Fruit fly (Drosophila melanogaster) whole organism, prepupa: ENCODE measurements around the gene RpL36.

Experiments
- CG11294 ChIP-seq: fragments of 200-800 bp; sonication (Bioruptor generic); IDR thresholded peaks from 2 replicates; pipeline ENCODE4 v1.3.6; 2022; ENCODE audit warnings: missing biosample characterization, missing genetic modification characterization
- CG4318 ChIP-seq: fragments of 200-800 bp; sonication (Bioruptor generic); optimal IDR thresholded peaks from 3 replicates; lab custom pipeline; 2017; ENCODE audit warnings: missing biosample characterization, mild to moderate bottlenecking, missing genetic modification characterization
- CG6163 ChIP-seq: fragments of 200-800 bp; sonication (Bioruptor generic); IDR thresholded peaks from 3 replicates; pipeline ENCODE4 v1.3.6; 2022; ENCODE audit warnings: missing biosample characterization, missing genetic modification characterization
- CG6808 ChIP-seq: fragments of 200-800 bp; sonication (Bioruptor generic); optimal IDR thresholded peaks from 3 replicates; lab custom pipeline; 2017; ENCODE audit warnings: missing biosample characterization, missing genetic modification characterization, mild to moderate bottlenecking, moderate library complexity, missing genetic modification reagents
- CG6854 ChIP-seq: fragments of 200-800 bp; sonication (Bioruptor generic); optimal IDR thresholded peaks from 2 replicates; lab custom pipeline; 2017; ENCODE audit warnings: missing biosample characterization, mild to moderate bottlenecking, missing genetic modification characterization
- Eip78C ChIP-seq: fragments of 200-800 bp; sonication (Bioruptor generic); peaks from one replicate; lab custom pipeline; 2016; ENCODE audit warnings: missing biosample characterization, missing genetic modification characterization
- Lpt ChIP-seq: fragments of 200-800 bp; sonication (Bioruptor generic); optimal IDR thresholded peaks from 3 replicates; lab custom pipeline; 2016; ENCODE audit warnings: missing biosample characterization, missing genetic modification characterization
- OdsH ChIP-seq: fragments of 200-800 bp; sonication (Bioruptor generic); optimal IDR thresholded peaks from 3 replicates; lab custom pipeline; 2016; ENCODE audit warnings: missing biosample characterization, missing genetic modification characterization
- Sox15 ChIP-seq: fragments of 200-800 bp; sonication (Bioruptor generic); optimal IDR thresholded peaks from 3 replicates; lab custom pipeline; 2016; ENCODE audit warnings: missing biosample characterization, missing genetic modification characterization
- fd59A ChIP-seq: fragments of 200-800 bp; sonication (Bioruptor generic); optimal IDR thresholded peaks from 2 replicates; lab custom pipeline; 2017; ENCODE audit warnings: missing biosample characterization, mild to moderate bottlenecking, missing genetic modification characterization, missing genetic modification reagents
- svp ChIP-seq: fragments of 200-800 bp; sonication (Bioruptor generic); peaks from one replicate; lab custom pipeline; 2016; ENCODE audit warnings: missing biosample characterization, missing genetic modification characterization

dm6 chrX:592588-593288, 36.5 kb downstream of the RpL36 start:
- TF ChIP-seq Eip78C (GFP tag; lab: Kevin White, UChicago): no peak
- TF ChIP-seq fd59A (GFP tag; lab: Kevin White, UChicago): no peak
- no peak for TF ChIP-seq CG4318 (GFP tag; lab: Kevin White, UChicago)
- no peak for TF ChIP-seq CG6854 (GFP tag; lab: Kevin White, UChicago)
- TF ChIP-seq CG6163 (GFP tag; lab: Robert Waterston, UW): no peak
- TF ChIP-seq Lpt (GFP tag; lab: Kevin White, UChicago): no peak
- TF ChIP-seq CG11294 (GFP tag; lab: Robert Waterston, UW): no peak
- no peak for TF ChIP-seq CG6808
- TF ChIP-seq svp (GFP tag; lab: Kevin White, UChicago): no peak
- no peak for TF ChIP-seq OdsH (GFP tag; lab: Kevin White, UChicago)
- no peak for TF ChIP-seq Sox15
